Worm (Caenorhabditis elegans): ENCODE results near the gene fbxc-48.

- no peak for TF ChIP-seq skn-1 (tag; optimal IDR thresholded peaks at IDR 0.05)
- no peak for TF ChIP-seq nhr-25 (tag; optimal IDR thresholded peaks at IDR 0.05)
- TF ChIP-seq aly-2 (tag; optimal IDR thresholded peaks at IDR 0.05) = no peak
- TF ChIP-seq lin-15B (tag; optimal IDR thresholded peaks at IDR 0.05) = no peak
- no peak for TF ChIP-seq nhr-237 (tag; optimal IDR thresholded peaks at IDR 0.05)
- TF ChIP-seq tbx-2 (tag; optimal IDR thresholded peaks at IDR 0.05) = no peak
- TF ChIP-seq elt-1 (tag; optimal IDR thresholded peaks at IDR 0.05) = no peak
- TF ChIP-seq nfya-1 (tag; optimal IDR thresholded peaks at IDR 0.05; ENCODE audit: insufficient read depth) = no peak
Measured at ce11 chrII:760276-760675, 19.6 kb upstream of the fbxc-48 start.

Data from whole organism, L3 larva.